Worm (Caenorhabditis elegans) whole organism, midembryonic: ENCODE measurements around the gene ZC15.3.

ENCODE experiments used
- T22C8.4 ChIP-seq: fragments of 200-800 bp; sonication (Bioruptor generic); IDR thresholded peaks from 2 replicates; pipeline ENCODE4 v1.3.6; 2022; ENCODE audit warnings: missing genetic modification characterization, missing compliant biosample characterization
- flt-1 ChIP-seq: fragments of 200-800 bp; sonication (Bioruptor generic); IDR thresholded peaks from 2 replicates; pipeline ENCODE4 v1.3.6; 2022; ENCODE audit warnings: missing genetic modification characterization, missing compliant biosample characterization
- ref-1 ChIP-seq: fragments of 200-800 bp; sonication (Bioruptor generic); conservative IDR thresholded peaks from 2 replicates; pipeline ENCODE4 v1.3.6; 2022; ENCODE audit warnings: missing genetic modification reagents, missing genetic modification characterization, missing compliant biosample characterization

The ZC15.3 gene

ce11 chrV:20350382-20350781 lies 47.0 kb downstream of the ZC15.3 start:
- TF ChIP-seq T22C8.4 (GFP tag; lab: Robert Waterston, UW) (no peak), flt-1 (no peak)

ce11 chrV:20351195-20351594 lies 47.8 kb downstream of the ZC15.3 start, which contains the start of gene K02E2.1:
TSS of gene K02E2.1 (plus strand) at chrV:20351495.
- TF ChIP-seq ref-1 (GFP tag; lab: Robert Waterston, UW) (no peak), T22C8.4 (GFP tag; lab: Robert Waterston, UW) (no peak)
